Fruit fly (Drosophila melanogaster) whole organism, embryonic: Measurements from ENCODE around the gene sima.

Experiments used
- Antp ChIP-seq: fragments of 200-800 bp; sonication (Bioruptor generic); optimal IDR thresholded peaks from 3 replicates; lab custom pipeline; 2016; ENCODE audit warnings: missing biosample characterization, missing genetic modification characterization
- CG10147 ChIP-seq: fragments of 200-800 bp; sonication (Bioruptor generic); optimal IDR thresholded peaks from 2 replicates; lab custom pipeline; 2019; ENCODE audit warnings: missing biosample characterization, mild to moderate bottlenecking, missing genetic modification characterization, moderate library complexity
- CG10274 ChIP-seq: fragments of 200-800 bp; sonication (Bioruptor generic); optimal IDR thresholded peaks from 3 replicates; lab custom pipeline; 2017; ENCODE audit warnings: missing biosample characterization, mild to moderate bottlenecking, missing genetic modification characterization
- CG10979 ChIP-seq: fragments of 200-800 bp; sonication (Bioruptor generic); optimal IDR thresholded peaks from 2 replicates; lab custom pipeline; 2018; ENCODE audit warnings: missing biosample characterization, mild to moderate bottlenecking, missing genetic modification characterization, moderate library complexity
- CG11093 ChIP-seq: fragments of 200-800 bp; sonication (Bioruptor generic); IDR thresholded peaks from 3 replicates; pipeline ENCODE4 v1.3.6; 2022; ENCODE audit warnings: missing biosample characterization, missing genetic modification characterization
- CG13296 ChIP-seq: fragments of 200-800 bp; sonication (Bioruptor generic); optimal IDR thresholded peaks from 3 replicates; lab custom pipeline; 2018; ENCODE audit warnings: missing biosample characterization, mild to moderate bottlenecking, missing genetic modification characterization
- CG13424 ChIP-seq: fragments of 200-800 bp; sonication (Bioruptor generic); optimal IDR thresholded peaks from 2 replicates; lab custom pipeline; 2019; ENCODE audit warnings: missing biosample characterization, mild to moderate bottlenecking, missing genetic modification characterization, moderate library complexity
- CG13894 ChIP-seq: fragments of 200-800 bp; sonication (Bioruptor generic); optimal IDR thresholded peaks from 3 replicates; lab custom pipeline; 2018; ENCODE audit warnings: missing biosample characterization, mild to moderate bottlenecking, missing genetic modification characterization, moderate library complexity
- CG16863 ChIP-seq: fragments of 200-800 bp; sonication (Bioruptor generic); optimal IDR thresholded peaks from 3 replicates; lab custom pipeline; 2016; ENCODE audit warnings: missing biosample characterization, missing genetic modification characterization
- CG17802 ChIP-seq: fragments of 200-800 bp; sonication (Bioruptor generic); optimal IDR thresholded peaks from 2 replicates; lab custom pipeline; 2018; ENCODE audit warnings: missing biosample characterization, mild to moderate bottlenecking, missing genetic modification characterization, moderate library complexity
- CG1832 ChIP-seq: fragments of 200-800 bp; sonication (Bioruptor generic); optimal IDR thresholded peaks from 2 replicates; lab custom pipeline; 2017; ENCODE audit warnings: missing biosample characterization, mild to moderate bottlenecking, missing genetic modification characterization, inconsistent platforms
- CG2712 ChIP-seq: fragments of 200-800 bp; optimal IDR thresholded peaks from 3 replicates; lab custom pipeline; 2019; ENCODE audit warnings: missing biosample characterization, mild to moderate bottlenecking, missing genetic modification characterization, moderate library complexity
- CG30020 ChIP-seq: fragments of 200-800 bp; optimal IDR thresholded peaks from 2 replicates; lab custom pipeline; 2019; ENCODE audit warnings: missing biosample characterization, mild to moderate bottlenecking, missing genetic modification characterization, moderate library complexity
- CG30431 ChIP-seq: fragments of 200-800 bp; sonication (Bioruptor generic); optimal IDR thresholded peaks from 2 replicates; lab custom pipeline; 2017; ENCODE audit warnings: missing biosample characterization, missing genetic modification characterization
- CG31224 ChIP-seq: fragments of 200-800 bp; sonication (Bioruptor generic); IDR thresholded peaks from 2 replicates; pipeline ENCODE4 v1.3.6; 2022; ENCODE audit warnings: missing biosample characterization, missing genetic modification characterization
- CG31388 ChIP-seq: fragments of 200-800 bp; sonication (Bioruptor generic); optimal IDR thresholded peaks from 2 replicates; lab custom pipeline; 2016; ENCODE audit warnings: missing biosample characterization, missing genetic modification characterization
- CG3995 ChIP-seq: fragments of 200-800 bp; sonication (Bioruptor generic); optimal IDR thresholded peaks from 3 replicates; lab custom pipeline; 2016; ENCODE audit warnings: missing biosample characterization, missing genetic modification characterization
- CG4730 ChIP-seq: fragments of 200-800 bp; sonication (Bioruptor generic); IDR thresholded peaks from 2 replicates; pipeline ENCODE4 v1.3.6; 2022; ENCODE audit warnings: missing biosample characterization, missing genetic modification characterization
- CG4820 ChIP-seq: fragments of 200-800 bp; sonication (Bioruptor generic); optimal IDR thresholded peaks from 3 replicates; lab custom pipeline; 2016; ENCODE audit warnings: missing biosample characterization, missing genetic modification characterization
- CG6654 ChIP-seq: fragments of 200-800 bp; sonication (Bioruptor generic); optimal IDR thresholded peaks from 2 replicates; lab custom pipeline; 2017; ENCODE audit warnings: missing biosample characterization, mild to moderate bottlenecking, missing genetic modification characterization
- CG6765 ChIP-seq: fragments of 200-800 bp; sonication (Bioruptor generic); optimal IDR thresholded peaks from 3 replicates; lab custom pipeline; 2017; ENCODE audit warnings: missing biosample characterization, mild to moderate bottlenecking, missing genetic modification characterization
- CG6854 ChIP-seq: fragments of 200-800 bp; sonication (Bioruptor generic); optimal IDR thresholded peaks from 3 replicates; lab custom pipeline; 2017; ENCODE audit warnings: missing biosample characterization, mild to moderate bottlenecking, missing genetic modification characterization
- CG8944 ChIP-seq: fragments of 200-800 bp; sonication (Bioruptor generic); optimal IDR thresholded peaks from 3 replicates; lab custom pipeline; 2016; ENCODE audit warnings: missing biosample characterization, missing genetic modification characterization
- CrebB ChIP-seq: fragments of 200-800 bp; sonication (Bioruptor generic); optimal IDR thresholded peaks from 3 replicates; lab custom pipeline; 2018; ENCODE audit warnings: missing biosample characterization, mild to moderate bottlenecking, missing genetic modification characterization
- D19B ChIP-seq: fragments of 200-800 bp; sonication (Bioruptor generic); optimal IDR thresholded peaks from 2 replicates; lab custom pipeline; 2017; ENCODE audit warnings: missing biosample characterization, mild to moderate bottlenecking, missing genetic modification characterization
- Dek ChIP-seq: fragments of 200-800 bp; sonication (Bioruptor generic); optimal IDR thresholded peaks from 3 replicates; lab custom pipeline; 2019; ENCODE audit warnings: missing biosample characterization, mild to moderate bottlenecking, missing genetic modification characterization, moderate library complexity
- Ets65A ChIP-seq: fragments of 200-800 bp; sonication (Bioruptor generic); peaks from one replicate; lab custom pipeline; 2016; ENCODE audit warnings: missing biosample characterization, missing genetic modification characterization
- Gug ChIP-seq: fragments of 200-800 bp; sonication (Bioruptor generic); IDR thresholded peaks from 4 replicates; pipeline ENCODE4 v1.3.6; 2022; ENCODE audit warnings: missing biosample characterization, missing genetic modification characterization
- Hsf ChIP-seq: fragments of 200-800 bp; sonication (Bioruptor generic); optimal IDR thresholded peaks from 3 replicates; lab custom pipeline; 2016; ENCODE audit warnings: missing biosample characterization, missing genetic modification characterization
- Jarid2 ChIP-seq: fragments of 200-800 bp; sonication (Bioruptor generic); optimal IDR thresholded peaks from 3 replicates; lab custom pipeline; 2017; ENCODE audit warnings: mild to moderate bottlenecking, missing biosample characterization, missing genetic modification reagents, missing genetic modification characterization
- Neu2 ChIP-seq: fragments of 200-800 bp; sonication (Bioruptor generic); optimal IDR thresholded peaks from 3 replicates; lab custom pipeline; 2016; ENCODE audit warnings: missing biosample characterization, missing genetic modification characterization, borderline replicate concordance
- Nf-YC ChIP-seq: fragments of 200-800 bp; optimal IDR thresholded peaks from 3 replicates; lab custom pipeline; 2019; ENCODE audit warnings: missing biosample characterization, mild to moderate bottlenecking, missing genetic modification characterization, moderate library complexity
- Ptx1 ChIP-seq: fragments of 200-800 bp; sonication (Bioruptor generic); IDR thresholded peaks from 2 replicates; pipeline ENCODE4 v1.3.6; 2022; ENCODE audit warnings: missing biosample characterization, missing genetic modification characterization
- ap ChIP-seq: fragments of 200-800 bp; sonication (Bioruptor generic); IDR thresholded peaks from 2 replicates; pipeline ENCODE4 v1.3.6; 2022; ENCODE audit warnings: missing biosample characterization, missing genetic modification characterization
- crc ChIP-seq: fragments of 200-800 bp; sonication (Bioruptor generic); optimal IDR thresholded peaks from 2 replicates; lab custom pipeline; 2016; ENCODE audit warnings: missing biosample characterization, missing genetic modification characterization
- dmrt99B ChIP-seq: fragments of 200-800 bp; sonication (Bioruptor generic); optimal IDR thresholded peaks from 2 replicates; lab custom pipeline; 2018; ENCODE audit warnings: missing biosample characterization, mild to moderate bottlenecking, missing genetic modification characterization, moderate library complexity
- fru ChIP-seq: fragments of >200 bp; optimal IDR thresholded peaks from 2 replicates; lab custom pipeline; 2017
- gce ChIP-seq: fragments of 200-800 bp; sonication (Bioruptor generic); IDR thresholded peaks from 3 replicates; pipeline ENCODE4 v1.3.6; 2022; ENCODE audit warnings: missing biosample characterization, missing genetic modification characterization
- gcm ChIP-seq: fragments of 200-800 bp; sonication (Bioruptor generic); optimal IDR thresholded peaks from 2 replicates; lab custom pipeline; 2019; ENCODE audit warnings: missing biosample characterization, mild to moderate bottlenecking, missing genetic modification characterization, moderate library complexity
- grau ChIP-seq: fragments of 200-800 bp; optimal IDR thresholded peaks from 3 replicates; lab custom pipeline; 2019; ENCODE audit warnings: missing biosample characterization, mild to moderate bottlenecking, missing genetic modification characterization, moderate library complexity
- jigr1 ChIP-seq: fragments of 200-800 bp; sonication (Bioruptor generic); IDR thresholded peaks from 3 replicates; pipeline ENCODE4 v1.3.6; 2022; ENCODE audit warnings: missing biosample characterization, missing genetic modification characterization
- jing ChIP-seq: fragments of 200-800 bp; sonication (Bioruptor generic); optimal IDR thresholded peaks from 2 replicates; lab custom pipeline; 2018; ENCODE audit warnings: missing biosample characterization, mild to moderate bottlenecking, missing genetic modification characterization
- ken ChIP-seq: fragments of 200-800 bp; sonication (Bioruptor generic); IDR thresholded peaks from 3 replicates; pipeline ENCODE4 v1.3.6; 2022; ENCODE audit warnings: missing biosample characterization, missing genetic modification characterization
- lbe ChIP-seq: fragments of 200-800 bp; sonication (Bioruptor generic); optimal IDR thresholded peaks from 2 replicates; lab custom pipeline; 2016; ENCODE audit warnings: missing biosample characterization, mild to moderate bottlenecking, missing genetic modification characterization
- lola ChIP-seq, 3 experiments: fragments of >200 bp in 2 of 3; fragments of 200-800 bp in 1 of 3; sonication (Bioruptor generic) in 1 of 3; optimal IDR thresholded peaks; 2 replicates each; lab custom pipeline; 2017 to 2019; ENCODE audit warnings: missing biosample characterization in 3 of 3, missing genetic modification characterization in 3 of 3, mild to moderate bottlenecking in 1 of 3, moderate library complexity in 1 of 3
- mam ChIP-seq: fragments of 200-800 bp; sonication (Bioruptor generic); optimal IDR thresholded peaks from 3 replicates; lab custom pipeline; 2016; ENCODE audit warnings: missing biosample characterization, missing genetic modification characterization
- nerfin-1 ChIP-seq: fragments of 200-800 bp; sonication (Bioruptor generic); optimal IDR thresholded peaks from 3 replicates; lab custom pipeline; 2019; ENCODE audit warnings: missing biosample characterization, mild to moderate bottlenecking, missing genetic modification characterization, moderate library complexity
- tna ChIP-seq: fragments of 200-800 bp; sonication (Bioruptor generic); IDR thresholded peaks from 2 replicates; pipeline ENCODE4 v1.3.6; 2022; ENCODE audit warnings: missing biosample characterization, missing genetic modification characterization; ENCODE audit not compliant: partially characterized antibody
- yki ChIP-seq: fragments of >200 bp; optimal IDR thresholded peaks from 3 replicates; lab custom pipeline; 2018

Gene sima

dm6 chr3R:30046029-30047001 is 11.8 kb upstream of the sima start, which contains the start of the genes RpL32 and CG7943 (continued):
- peak; percentile 92 for TF ChIP-seq CG2712 (tag; lab: Kevin White, UChicago)
- peak; percentile 71 for TF ChIP-seq CG30431 (GFP tag; lab: Kevin White, UChicago)
- peak; percentile 90 for TF ChIP-seq CG31224 (GFP tag; lab: Robert Waterston, UW)
- TF ChIP-seq CG10274 (GFP tag; lab: Kevin White, UChicago) = peak; percentile 87
- TF ChIP-seq CG6654 (GFP tag; lab: Kevin White, UChicago) = peak; percentile 84
- peak; percentile 85 for TF ChIP-seq CG3995 (GFP tag; lab: Kevin White, UChicago)
- TF ChIP-seq CG11093 (GFP tag; lab: Robert Waterston, UW) = peak; percentile 87
- TF ChIP-seq CG4730 (GFP tag; lab: Robert Waterston, UW) = peak; percentile 86
- peak; percentile 95 for TF ChIP-seq CG6765 (GFP tag; lab: Kevin White, UChicago)
- peak; percentile 87 for TF ChIP-seq nerfin-1 (tag; lab: Kevin White, UChicago)
- no peak for TF ChIP-seq fru (lab: Kevin White, UChicago)
- peak; percentile 86 for TF ChIP-seq Neu2 (GFP tag; lab: Kevin White, UChicago)
- peak; percentile 88 for TF ChIP-seq CG30020 (tag; lab: Kevin White, UChicago)
- peak; percentile 93 for TF ChIP-seq CG6854 (GFP tag; lab: Kevin White, UChicago)
- peak; percentile 97 for TF ChIP-seq CG8944 (GFP tag; lab: Kevin White, UChicago)
- TF ChIP-seq tna (GFP tag; lab: Robert Waterston, UW) = peak; percentile 100
- TF ChIP-seq D19B (GFP tag; lab: Kevin White, UChicago) = peak; percentile 85
- peak; percentile 86 for TF ChIP-seq CG16863 (GFP tag; lab: Kevin White, UChicago)
- peak; percentile 93 for TF ChIP-seq Hsf (GFP tag; lab: Kevin White, UChicago)
- TF ChIP-seq CrebB = peak; percentile 87
- TF ChIP-seq CG4820 (GFP tag; lab: Kevin White, UChicago) = peak; percentile 92
- TF ChIP-seq lola (GFP tag; optimal IDR thresholded peaks at IDR 0.05; lab: Kevin White, UChicago) = peak in 1 of 3 experiments; percentile 70
- TF ChIP-seq crc = peak; percentile 95
- peak; percentile 90 for TF ChIP-seq Dek (tag; lab: Kevin White, UChicago)
- TF ChIP-seq CG17802 (tag; lab: Kevin White, UChicago) = peak; percentile 84
- peak; percentile 83 for TF ChIP-seq jigr1 (GFP tag; lab: Robert Waterston, UW)
- TF ChIP-seq CG31388 = peak; percentile 66
- TF ChIP-seq gcm = peak; percentile 88
- TF ChIP-seq Antp (GFP tag; lab: Kevin White, UChicago) = peak; percentile 98
- TF ChIP-seq gce (GFP tag; lab: Robert Waterston, UW) = peak; percentile 79
- TF ChIP-seq Ptx1 (GFP tag; lab: Robert Waterston, UW) = peak; percentile 95
- TF ChIP-seq lbe = peak; percentile 95
- TF ChIP-seq dmrt99B (tag; lab: Kevin White, UChicago) = peak; percentile 82
- TF ChIP-seq Nf-YC (tag; lab: Kevin White, UChicago) = peak; percentile 86
- TF ChIP-seq CG13894 = peak; percentile 91
- peak; percentile 97 for TF ChIP-seq CG13296 (GFP tag; lab: Kevin White, UChicago)
- peak; percentile 99 for TF ChIP-seq Ets65A (GFP tag; lab: Kevin White, UChicago)
- no peak for TF ChIP-seq yki (lab: Kevin White, UChicago)
- peak; percentile 66 for TF ChIP-seq jing (GFP tag; lab: Kevin White, UChicago)
- TF ChIP-seq CG1832 (GFP tag; lab: Kevin White, UChicago) = no peak
- peak; percentile 90 for TF ChIP-seq CG10147 (GFP tag; lab: Kevin White, UChicago)
- peak; percentile 97 for TF ChIP-seq Gug (GFP tag; lab: Robert Waterston, UW)
- peak; percentile 85 for TF ChIP-seq Jarid2 (GFP tag; lab: Kevin White, UChicago)
- peak; percentile 86 for TF ChIP-seq grau (tag; lab: Kevin White, UChicago)
- peak; percentile 95 for TF ChIP-seq ken (GFP tag; lab: Robert Waterston, UW)
- TF ChIP-seq mam (GFP tag; lab: Kevin White, UChicago) = peak; percentile 99
- peak; percentile 88 for TF ChIP-seq CG10979 (tag; lab: Kevin White, UChicago)
- TF ChIP-seq CG13424 = peak; percentile 83
- TF ChIP-seq ap (GFP tag; lab: Robert Waterston, UW) = peak; percentile 92
